Fruit fly (Drosophila melanogaster): ENCODE data around the gene crp.

crp gene

DNA sequence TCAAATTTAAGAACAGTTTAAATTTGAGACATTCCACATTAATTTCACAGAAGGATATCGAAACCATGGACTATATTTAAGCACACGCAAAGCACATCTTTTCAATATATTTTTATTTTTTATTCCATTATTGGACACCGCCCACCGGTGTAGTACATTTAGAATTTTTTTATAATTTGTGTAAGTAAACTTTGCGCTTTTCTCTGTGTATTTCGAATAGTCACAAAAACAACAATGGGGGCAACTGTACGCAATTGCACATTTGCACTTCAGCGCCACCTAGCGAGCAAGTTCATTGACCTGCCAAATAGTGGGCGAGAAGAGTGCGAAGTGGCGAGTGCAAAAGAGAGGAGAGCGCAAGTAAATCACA lies 11.7 kb downstream of the crp start (continued):
- no peak for TF ChIP-seq CG8281 (tag; optimal IDR thresholded peaks at IDR 0.05)
- no peak for TF ChIP-seq Ets65A (GFP tag)
- TF ChIP-seq ro (GFP tag; IDR thresholded peaks at IDR 0.05) = no peak
- TF ChIP-seq h (optimal IDR thresholded peaks at IDR 0.05) = no peak
- peak; percentile 35 for TF ChIP-seq CG10366 (GFP tag; IDR thresholded peaks at IDR 0.05)
- no peak for TF ChIP-seq Poxn (GFP tag; IDR thresholded peaks at IDR 0.05)
- no peak for TF ChIP-seq sens-2 (GFP tag; IDR thresholded peaks at IDR 0.05)
- no peak for TF ChIP-seq tll (GFP tag; optimal IDR thresholded peaks at IDR 0.05)
- TF ChIP-seq CG17186 (GFP tag; optimal IDR thresholded peaks at IDR 0.05) = no peak
- no peak for TF ChIP-seq Elba2 (GFP tag; optimal IDR thresholded peaks at IDR 0.05)
- no peak for TF ChIP-seq CG1024 (GFP tag; IDR thresholded peaks at IDR 0.05)
- no peak for TF ChIP-seq Chrac-16 (GFP tag; optimal IDR thresholded peaks at IDR 0.05)
- TF ChIP-seq ken (GFP tag; IDR thresholded peaks at IDR 0.05) = no peak
- TF ChIP-seq CG1792 (GFP tag; optimal IDR thresholded peaks at IDR 0.05) = no peak
- TF ChIP-seq zfh1 (GFP tag; IDR thresholded peaks at IDR 0.05) = peak; percentile 19; the same call in 1 of the 3 replicates
- TF ChIP-seq CG8478 (optimal IDR thresholded peaks at IDR 0.05) = no peak
- peak; percentile 24 for TF ChIP-seq CG16815 (GFP tag; optimal IDR thresholded peaks at IDR 0.05)
- TF ChIP-seq CG13123 (GFP tag; optimal IDR thresholded peaks at IDR 0.05) = no peak
- TF ChIP-seq mam (GFP tag; optimal IDR thresholded peaks at IDR 0.05) = no peak
- TF ChIP-seq pho (GFP tag; optimal IDR thresholded peaks at IDR 0.05) = peak; percentile 48
- TF ChIP-seq bbx (GFP tag; IDR thresholded peaks at IDR 0.05; ENCODE audit: partially characterized antibody) = no peak
- no peak for TF ChIP-seq Scr (GFP tag; IDR thresholded peaks at IDR 0.05; ENCODE audit: partially characterized antibody)
- TF ChIP-seq CG8388 (GFP tag; optimal IDR thresholded peaks at IDR 0.05) = peak; percentile 36
- peak; percentile 81 for TF ChIP-seq lab (GFP tag; optimal IDR thresholded peaks at IDR 0.05)
- TF ChIP-seq al (GFP tag; IDR thresholded peaks at IDR 0.05) = no peak
- no peak for TF ChIP-seq schlank (tag; optimal IDR thresholded peaks at IDR 0.05)
- no peak for TF ChIP-seq ase (GFP tag; IDR thresholded peaks at IDR 0.05)
- no peak for TF ChIP-seq abd-A (tag; optimal IDR thresholded peaks at IDR 0.05)
- no peak for TF ChIP-seq CG4404 (GFP tag; IDR thresholded peaks at IDR 0.05)
- TF ChIP-seq CG9437 (GFP tag; optimal IDR thresholded peaks at IDR 0.05) = peak; percentile 24
- TF ChIP-seq CG10274 (GFP tag; optimal IDR thresholded peaks at IDR 0.05) = no peak
- TF ChIP-seq CG6813 (GFP tag; optimal IDR thresholded peaks at IDR 0.05) = peak; percentile 60
- no peak for TF ChIP-seq sug (tag; optimal IDR thresholded peaks at IDR 0.05)
- peak; percentile 39 for TF ChIP-seq Hand (GFP tag; optimal IDR thresholded peaks at IDR 0.05)
- no peak for TF ChIP-seq cato (GFP tag; optimal IDR thresholded peaks at IDR 0.05; ENCODE audit: borderline replicate concordance)
- no peak for TF ChIP-seq hbn (GFP tag; IDR thresholded peaks at IDR 0.05; ENCODE audit: partially characterized antibody)
- no peak for TF ChIP-seq CG7928 (GFP tag; optimal IDR thresholded peaks at IDR 0.05)
- TF ChIP-seq Doc2 (GFP tag; IDR thresholded peaks at IDR 0.05) = no peak
- no peak for TF ChIP-seq CG15479 (GFP tag; optimal IDR thresholded peaks at IDR 0.05)
- TF ChIP-seq CG17612 (GFP tag; IDR thresholded peaks at IDR 0.05) = no peak
- TF ChIP-seq CG6791 (GFP tag; IDR thresholded peaks at IDR 0.05; ENCODE audit: partially characterized antibody) = no peak
- TF ChIP-seq Opbp (GFP tag; IDR thresholded peaks at IDR 0.05; ENCODE audit: partially characterized antibody) = no peak
- TF ChIP-seq rib (GFP tag; IDR thresholded peaks at IDR 0.05) = no peak
- TF ChIP-seq luna (GFP tag; optimal IDR thresholded peaks at IDR 0.05) = no peak
- no peak for TF ChIP-seq CHES-1-like (GFP tag; optimal IDR thresholded peaks at IDR 0.05)
- TF ChIP-seq Dbx (GFP tag; IDR thresholded peaks at IDR 0.05) = peak; percentile 44; the same call in 1 of the 3 replicates
- peak; percentile 46 for TF ChIP-seq Sox100B (GFP tag; optimal IDR thresholded peaks at IDR 0.05)
- TF ChIP-seq Med (GFP tag) = peak; percentile 84
- no peak for TF ChIP-seq nerfin-1 (tag; optimal IDR thresholded peaks at IDR 0.05)
- no peak for TF ChIP-seq ab (GFP tag; optimal IDR thresholded peaks at IDR 0.05)
- TF ChIP-seq Oli (tag; optimal IDR thresholded peaks at IDR 0.05) = peak; percentile 62
- TF ChIP-seq eyg (GFP tag; optimal IDR thresholded peaks at IDR 0.05) = peak; percentile 42

All from whole organism, embryonic.